Worm (Caenorhabditis elegans) whole organism, L4/young adult: ENCODE measurements around the gene lido-9.

ENCODE experiments used
- dao-5 ChIP-seq: sonication (generic microtip); optimal IDR thresholded peaks from 2 replicates; lab custom pipeline; 2016; ENCODE audit warnings: missing genotype, missing genetic modification characterization, moderate library complexity, missing compliant biosample characterization
- him-1 ChIP-seq: sonication (generic microtip); optimal IDR thresholded peaks from 2 replicates; lab custom pipeline; 2016; ENCODE audit warnings: missing genotype, missing genetic modification reagents, missing genetic modification characterization, missing compliant biosample characterization

- TF ChIP-seq dao-5 (tag; lab: Kevin White, UChicago) = no peak
- TF ChIP-seq him-1 (tag; lab: Kevin White, UChicago) = no peak
Measured at ce11 chrII:2990089-2990488, 10.5 kb upstream of the lido-9 start.
